Fruit fly (Drosophila melanogaster) whole organism, pupa: Measurements from ENCODE around the gene CG3277.

Source experiments
- CG10348 ChIP-seq: fragments of 200-800 bp; sonication (Bioruptor generic); IDR thresholded peaks from 2 replicates; pipeline ENCODE4 v1.3.6; 2022; ENCODE audit warnings: missing biosample characterization, missing genetic modification characterization
- CG12605 ChIP-seq: fragments of 200-800 bp; sonication (Bioruptor generic); IDR thresholded peaks from 2 replicates; pipeline ENCODE4 v1.3.6; 2022; ENCODE audit warnings: missing biosample characterization, missing genetic modification characterization
- CG13204 ChIP-seq: fragments of 200-800 bp; sonication (Bioruptor generic); optimal IDR thresholded peaks from 2 replicates; lab custom pipeline; 2018; ENCODE audit warnings: missing biosample characterization, mild to moderate bottlenecking, missing genetic modification characterization, moderate library complexity
- CG14655 ChIP-seq: fragments of 200-800 bp; sonication (Bioruptor generic); optimal IDR thresholded peaks from 3 replicates; lab custom pipeline; 2017; ENCODE audit warnings: mild to moderate bottlenecking, missing biosample characterization, missing genetic modification reagents, missing genetic modification characterization
- CG15710 ChIP-seq: fragments of 200-800 bp; sonication (Bioruptor generic); optimal IDR thresholded peaks from 2 replicates; lab custom pipeline; 2018; ENCODE audit warnings: missing biosample characterization, mild to moderate bottlenecking, missing genetic modification characterization, moderate library complexity
- CG17806 ChIP-seq: fragments of 200-800 bp; sonication (Bioruptor generic); optimal IDR thresholded peaks from 2 replicates; lab custom pipeline; 2018; ENCODE audit warnings: missing biosample characterization, mild to moderate bottlenecking, missing genetic modification characterization, moderate library complexity
- CG32121 ChIP-seq: fragments of 200-800 bp; sonication (Bioruptor generic); IDR thresholded peaks from 2 replicates; pipeline ENCODE4 v1.3.6; 2022; ENCODE audit warnings: missing biosample characterization, missing genetic modification characterization
- CG34367 ChIP-seq: fragments of 200-800 bp; sonication (Bioruptor generic); optimal IDR thresholded peaks from 2 replicates; lab custom pipeline; 2018; ENCODE audit warnings: missing biosample characterization, mild to moderate bottlenecking, missing genetic modification characterization
- CG4496 ChIP-seq: fragments of 200-800 bp; sonication (Bioruptor generic); IDR thresholded peaks from 3 replicates; pipeline ENCODE4 v1.3.6; 2022; ENCODE audit warnings: missing biosample characterization, missing genetic modification characterization
- CG8159 ChIP-seq: fragments of 200-800 bp; sonication (Bioruptor generic); optimal IDR thresholded peaks from 3 replicates; lab custom pipeline; 2018; ENCODE audit warnings: missing biosample characterization, mild to moderate bottlenecking, missing genetic modification characterization, moderate library complexity
- CG8301 ChIP-seq: fragments of 200-800 bp; sonication (Bioruptor generic); optimal IDR thresholded peaks from 2 replicates; lab custom pipeline; 2018; ENCODE audit warnings: missing biosample characterization, mild to moderate bottlenecking, missing genetic modification characterization
- CG9948 ChIP-seq: fragments of 200-800 bp; sonication (Bioruptor generic); optimal IDR thresholded peaks from 2 replicates; lab custom pipeline; 2018; ENCODE audit warnings: missing biosample characterization, mild to moderate bottlenecking, missing genetic modification characterization, moderate library complexity
- D1 ChIP-seq: fragments of 200-800 bp; sonication (Bioruptor generic); optimal IDR thresholded peaks from 2 replicates; lab custom pipeline; 2018; ENCODE audit warnings: missing biosample characterization, mild to moderate bottlenecking, missing genetic modification characterization, moderate library complexity
- EcR ChIP-seq: fragments of 200-800 bp; sonication (Bioruptor generic); optimal IDR thresholded peaks from 3 replicates; lab custom pipeline; 2019; ENCODE audit warnings: missing biosample characterization, missing genetic modification characterization, mild to moderate bottlenecking, moderate library complexity, missing genetic modification reagents
- Ets98B ChIP-seq: fragments of 200-800 bp; sonication (Bioruptor generic); IDR thresholded peaks from 2 replicates; pipeline ENCODE4 v1.3.6; 2022; ENCODE audit warnings: missing biosample characterization, missing genetic modification characterization
- Pif1A ChIP-seq: fragments of 200-800 bp; sonication (Bioruptor generic); optimal IDR thresholded peaks from 3 replicates; lab custom pipeline; 2016; ENCODE audit warnings: missing biosample characterization, missing genetic modification characterization
- Pif1B ChIP-seq: fragments of 200-800 bp; sonication (Bioruptor generic); optimal IDR thresholded peaks from 3 replicates; lab custom pipeline; 2016; ENCODE audit warnings: missing biosample characterization, missing genetic modification characterization
- Snoo ChIP-seq: fragments of 200-800 bp; sonication (Bioruptor generic); optimal IDR thresholded peaks from 3 replicates; lab custom pipeline; 2017; ENCODE audit warnings: missing biosample characterization, mild to moderate bottlenecking, missing genetic modification characterization, inconsistent platforms
- fd96Ca ChIP-seq: fragments of 200-800 bp; sonication (Bioruptor generic); IDR thresholded peaks from 3 replicates; pipeline ENCODE4 v1.3.6; 2022; ENCODE audit warnings: missing biosample characterization, missing genetic modification characterization
- gl ChIP-seq: fragments of 200-800 bp; sonication (Bioruptor generic); optimal IDR thresholded peaks from 2 replicates; lab custom pipeline; 2018; ENCODE audit warnings: missing biosample characterization, mild to moderate bottlenecking, missing genetic modification characterization
- rn ChIP-seq: fragments of 200-800 bp; sonication (Bioruptor generic); IDR thresholded peaks from 2 replicates; pipeline ENCODE4 v1.3.6; 2022; ENCODE audit warnings: missing biosample characterization, missing genetic modification characterization

The CG3277 gene

DNA sequence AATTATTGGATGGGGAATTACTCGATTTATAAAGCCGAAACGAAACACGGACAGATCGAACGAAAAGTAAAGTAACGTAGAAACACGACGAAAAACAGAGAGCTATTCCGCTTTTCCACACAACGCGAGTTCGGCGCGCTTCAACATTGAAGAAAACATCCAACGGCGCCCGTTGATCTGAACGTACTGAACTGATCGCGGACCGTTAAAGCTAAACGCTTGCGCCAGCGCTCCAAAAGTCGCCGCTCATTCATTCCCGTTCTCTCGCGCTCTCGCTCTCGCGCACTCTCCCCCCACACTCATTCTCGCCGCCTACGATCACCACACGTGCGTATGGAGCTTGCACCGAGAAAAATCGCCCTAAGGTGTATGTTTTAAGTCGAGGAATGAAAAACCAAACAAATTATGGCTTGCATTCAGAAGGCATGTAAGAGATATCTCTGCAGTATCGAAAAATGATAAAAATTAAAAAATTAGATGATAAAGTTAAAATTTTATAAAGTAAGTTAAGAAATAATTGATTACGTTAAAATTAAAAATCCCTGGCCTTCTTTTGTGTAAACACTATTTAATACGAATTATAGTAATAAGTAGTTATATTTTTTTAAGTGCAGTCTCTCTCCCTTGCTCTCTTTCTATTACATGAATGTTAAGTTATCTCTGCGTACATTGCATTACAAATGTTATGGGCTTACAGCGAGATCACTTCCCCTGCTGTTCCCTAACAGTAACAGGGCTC is 50.9 kb downstream of the CG3277 start, which contains the start of gene E23:
Gene E23, minus strand, starts transcription at position 188 of the 739 bp plus-strand sequence.
- TF ChIP-seq rn (GFP tag; lab: Robert Waterston, UW), result peak; percentile 94
- peak; percentile 96 for TF ChIP-seq fd96Ca
- TF ChIP-seq CG9948, result peak; percentile 99
- TF ChIP-seq CG13204 (GFP tag; lab: Kevin White, UChicago), result peak; percentile 93
- peak; percentile 98 for TF ChIP-seq CG15710
- peak; percentile 98 for TF ChIP-seq CG4496 (GFP tag; lab: Robert Waterston, UW)
- TF ChIP-seq gl (tag; lab: Kevin White, UChicago), result peak; percentile 89
- peak; percentile 98 for TF ChIP-seq CG17806 (tag; lab: Kevin White, UChicago)
- peak; percentile 97 for TF ChIP-seq D1 (tag; lab: Kevin White, UChicago)
- TF ChIP-seq Ets98B (GFP tag; lab: Robert Waterston, UW), result peak; percentile 97
- peak; percentile 98 for TF ChIP-seq Pif1B (GFP tag; lab: Kevin White, UChicago)
- peak; percentile 71 for TF ChIP-seq EcR (GFP tag; lab: Kevin White, UChicago)
- peak; percentile 99 for TF ChIP-seq Snoo (tag; lab: Kevin White, UChicago)
- peak; percentile 99 for TF ChIP-seq CG32121 (GFP tag; lab: Robert Waterston, UW)
- peak; percentile 96 for TF ChIP-seq CG34367 (tag; lab: Kevin White, UChicago)
- peak; percentile 97 for TF ChIP-seq Pif1A (GFP tag; lab: Kevin White, UChicago)
- peak; percentile 99 for TF ChIP-seq CG14655 (GFP tag; lab: Kevin White, UChicago)
- peak; percentile 96 for TF ChIP-seq CG12605 (GFP tag; lab: Robert Waterston, UW)
- peak; percentile 98 for TF ChIP-seq CG8301 (tag; lab: Kevin White, UChicago)
- peak; percentile 98 for TF ChIP-seq CG8159 (tag; lab: Kevin White, UChicago)
- peak; percentile 91 for TF ChIP-seq CG10348 (GFP tag; lab: Robert Waterston, UW)
- TF ChIP-seq, all 21 proteins: peak for 21

- no peak for TF ChIP-seq CG10348 (GFP tag; lab: Robert Waterston, UW)
- peak; percentile 47; the same call in 1 of the 3 replicates for TF ChIP-seq fd96Ca
Measured at dm6 chr2L:3355791-3356190, 51.9 kb downstream of the CG3277 start.

DNA sequence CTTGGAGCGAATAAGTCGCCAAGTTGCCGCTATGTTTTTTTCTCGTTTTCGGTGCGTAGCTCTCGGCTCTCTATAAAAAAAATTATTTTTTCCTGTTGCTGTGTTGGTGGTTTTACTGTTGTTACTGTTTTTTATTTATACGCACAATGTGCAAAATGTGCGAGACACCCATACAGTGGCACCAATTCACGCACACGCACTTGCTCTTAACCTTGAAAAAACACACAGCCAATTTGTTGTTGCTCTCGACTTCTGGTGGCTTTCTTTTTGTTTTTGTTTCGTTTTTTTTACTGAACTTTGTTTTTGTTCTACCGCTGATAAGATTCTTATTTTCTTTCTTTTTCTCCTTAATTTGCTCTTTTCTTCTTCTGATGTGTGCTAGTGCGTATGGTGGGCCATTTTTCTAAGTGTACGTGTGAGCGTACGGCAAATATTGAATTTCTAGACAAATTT is 52.3 kb downstream of the CG3277 start:
- TF ChIP-seq CG10348 (GFP tag; lab: Robert Waterston, UW), result no peak
- TF ChIP-seq Ets98B (GFP tag; lab: Robert Waterston, UW), result 0 out of 2 replicates have a peak, but pooled peaks have one; percentile 22
- TF ChIP-seq CG12605 (GFP tag; lab: Robert Waterston, UW), result 0 out of 2 replicates have a peak, but pooled peaks have one; percentile 54
- TF ChIP-seq CG9948, result peak; percentile 72
- TF ChIP-seq CG34367 (tag; lab: Kevin White, UChicago), result peak; percentile 80
- peak; percentile 78 for TF ChIP-seq EcR (GFP tag; lab: Kevin White, UChicago)
- TF ChIP-seq Pif1B (GFP tag; lab: Kevin White, UChicago), result peak; percentile 70
- TF ChIP-seq CG15710, result peak; percentile 81
- peak; percentile 31 for TF ChIP-seq CG8301 (tag; lab: Kevin White, UChicago)
- peak; percentile 91 for TF ChIP-seq gl (tag; lab: Kevin White, UChicago)
- TF ChIP-seq Snoo (tag; lab: Kevin White, UChicago), result peak; percentile 20
- TF ChIP-seq CG17806 (tag; lab: Kevin White, UChicago), result peak; percentile 74
- peak; percentile 52 for TF ChIP-seq CG32121 (GFP tag; lab: Robert Waterston, UW)
- peak; percentile 52; the same call in 2 of the 3 replicates for TF ChIP-seq CG4496 (GFP tag; lab: Robert Waterston, UW)
- peak; percentile 83 for TF ChIP-seq Pif1A (GFP tag; lab: Kevin White, UChicago)
- peak; percentile 96 for TF ChIP-seq CG13204 (GFP tag; lab: Kevin White, UChicago)
- TF ChIP-seq CG8159 (tag; lab: Kevin White, UChicago), result peak; percentile 82
- TF ChIP-seq rn (GFP tag; lab: Robert Waterston, UW), result no peak
- TF ChIP-seq D1 (tag; lab: Kevin White, UChicago), result no peak
- TF ChIP-seq CG14655 (GFP tag; lab: Kevin White, UChicago), result no peak
- TF ChIP-seq fd96Ca, result 0 out of 3 replicates have a peak, but pooled peaks have one; percentile 16

- TF ChIP-seq rn (GFP tag; lab: Robert Waterston, UW), result no peak
- no peak for TF ChIP-seq CG8159 (tag; lab: Kevin White, UChicago)
- no peak for TF ChIP-seq CG13204 (GFP tag; lab: Kevin White, UChicago)
- TF ChIP-seq CG4496 (GFP tag; lab: Robert Waterston, UW), result no peak
- no peak for TF ChIP-seq D1 (tag; lab: Kevin White, UChicago)
- TF ChIP-seq Ets98B (GFP tag; lab: Robert Waterston, UW), result no peak
- TF ChIP-seq CG34367 (tag; lab: Kevin White, UChicago), result no peak
- no peak for TF ChIP-seq fd96Ca
- no peak for TF ChIP-seq CG10348 (GFP tag; lab: Robert Waterston, UW)
- no peak for TF ChIP-seq CG32121 (GFP tag; lab: Robert Waterston, UW)
- TF ChIP-seq CG9948, result no peak
- TF ChIP-seq Pif1B (GFP tag; lab: Kevin White, UChicago), result no peak
- no peak for TF ChIP-seq EcR (GFP tag; lab: Kevin White, UChicago)
- TF ChIP-seq CG14655 (GFP tag; lab: Kevin White, UChicago), result no peak
- TF ChIP-seq CG17806 (tag; lab: Kevin White, UChicago), result no peak
- no peak for TF ChIP-seq Pif1A (GFP tag; lab: Kevin White, UChicago)
Measured at dm6 chr2L:3356790-3357696, 53.1 kb downstream of the CG3277 start, which contains the start of gene CG8838. Gene CG8838, plus strand, starts transcription at chr2L:3357646.
